Worm (Caenorhabditis elegans): ENCODE results near the gene dnj-10.
A peak's percentile ranks its signal among the peaks of the same experiment; 100 is the strongest.

dnj-10 gene

DNA sequence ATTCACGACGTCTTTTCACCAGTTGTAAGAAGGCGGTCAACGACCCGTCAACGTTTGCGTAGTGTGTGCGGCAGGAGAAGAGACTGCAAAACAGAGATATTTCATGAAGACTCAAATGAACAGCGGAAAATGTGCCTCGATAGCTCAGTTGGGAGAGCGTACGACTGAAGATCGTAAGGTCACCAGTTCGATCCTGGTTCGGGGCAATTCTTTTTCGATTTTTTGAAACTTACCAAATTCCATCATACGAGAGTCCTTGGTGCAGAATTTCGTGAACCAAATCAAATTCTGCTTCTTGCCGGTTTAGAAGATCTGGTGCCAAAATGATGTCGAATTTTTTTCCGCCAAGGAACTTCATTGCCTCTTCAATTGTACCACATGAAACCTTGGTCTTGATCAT, 22.0 kb downstream of the dnj-10 start:
- TF ChIP-seq nhr-102 (tag; optimal IDR thresholded peaks at IDR 0.05) (peak; percentile 1), daf-19 (GFP tag; conservative IDR thresholded peaks at IDR 0.05) (no peak), F10B5.3 (tag; optimal IDR thresholded peaks at IDR 0.05) (no peak), nhr-77 (tag; optimal IDR thresholded peaks at IDR 0.05) (no peak), cey-2 (tag; optimal IDR thresholded peaks at IDR 0.05; ENCODE audit: borderline replicate concordance, insufficient read depth) (no peak), ZK337.2 (GFP tag; IDR thresholded peaks at IDR 0.05) (no peak), lin-15B (tag; optimal IDR thresholded peaks at IDR 0.05) (no peak), lin-29 (GFP tag; IDR thresholded peaks at IDR 0.05) (no peak), mxl-2 (GFP tag; conservative IDR thresholded peaks at IDR 0.05) (0 out of 2 replicates have a peak, but pooled peaks have one; percentile 10), lim-7 (GFP tag; IDR thresholded peaks at IDR 0.05) (peak; percentile 71), F26F4.8 (GFP tag; conservative IDR thresholded peaks at IDR 0.05) (peak; percentile 63; the same call in 1 of the 2 replicates), nhr-42 (GFP tag; IDR thresholded peaks at IDR 0.05) (no peak), zag-1 (tag; optimal IDR thresholded peaks at IDR 0.05) (no peak), nhr-111 (GFP tag; optimal IDR thresholded peaks at IDR 0.05) (no peak), spr-1 (tag; optimal IDR thresholded peaks at IDR 0.05) (no peak), unc-39 (tag; optimal IDR thresholded peaks at IDR 0.05) (no peak), ztf-7 (tag; optimal IDR thresholded peaks at IDR 0.05) (no peak), hmg-1.1 (GFP tag; IDR thresholded peaks at IDR 0.05) (peak; percentile 67), nhr-28 (tag; optimal IDR thresholded peaks at IDR 0.05) (no peak), ceh-62 (tag; optimal IDR thresholded peaks at IDR 0.05) (no peak), lin-13 (GFP tag; optimal IDR thresholded peaks at IDR 0.05) (peak; percentile 47), mxl-3 (GFP tag; optimal IDR thresholded peaks at IDR 0.05) (peak; percentile 51), nhr-48 (tag; optimal IDR thresholded peaks at IDR 0.05) (no peak), Y105C5A.15 (GFP tag; IDR thresholded peaks at IDR 0.05) (no peak), fkh-10 (GFP tag; optimal IDR thresholded peaks at IDR 0.05) (no peak), spr-3 (GFP tag; optimal IDR thresholded peaks at IDR 0.05) (no peak), gei-8 (GFP tag; optimal IDR thresholded peaks at IDR 0.05) (no peak), madf-9 (GFP tag; conservative IDR thresholded peaks at IDR 0.05) (peak; percentile 35; the same call in 1 of the 2 replicates), lsy-2 (tag; optimal IDR thresholded peaks at IDR 0.05) (peak in 1 of 2 experiments; percentile 42), dve-1 (tag; optimal IDR thresholded peaks at IDR 0.05; ENCODE audit: insufficient read depth) (peak; percentile 20), tra-1 (GFP tag; IDR thresholded peaks at IDR 0.05) (no peak), ces-1 (GFP tag; optimal IDR thresholded peaks at IDR 0.05) (no peak), T26A8.4 (GFP tag; IDR thresholded peaks at IDR 0.05) (peak; percentile 75), snpc-1.2 (GFP tag; IDR thresholded peaks at IDR 0.05) (peak; percentile 72), duxl-1 (tag; optimal IDR thresholded peaks at IDR 0.05; ENCODE audit: poor library complexity) (peak; percentile 31), lin-1 (GFP tag; IDR thresholded peaks at IDR 0.05) (peak; percentile 72), aha-1 (tag) (peak; percentile 97), tag-97 (GFP tag; IDR thresholded peaks at IDR 0.05) (no peak), mes-2 (tag; optimal IDR thresholded peaks at IDR 0.05; ENCODE audit: poor library complexity, severe bottlenecking) (peak; percentile 71), Y5F2A.4 (GFP tag; optimal IDR thresholded peaks at IDR 0.05) (peak; percentile 5), daf-12 (tag; optimal IDR thresholded peaks at IDR 0.05) (no peak), R02D3.7 (tag; optimal IDR thresholded peaks at IDR 0.05) (no peak), F44E2.7 (GFP tag; IDR thresholded peaks at IDR 0.05) (no peak), zip-11 (GFP tag; IDR thresholded peaks at IDR 0.05) (no peak), dpl-1 (GFP tag; optimal IDR thresholded peaks at IDR 0.05) (no peak), php-3 (GFP tag; IDR thresholded peaks at IDR 0.05) (0 out of 2 replicates have a peak, but pooled peaks have one; percentile 57), lin-38 (GFP tag; IDR thresholded peaks at IDR 0.05) (peak; percentile 73), madf-5 (GFP tag; IDR thresholded peaks at IDR 0.05) (peak; percentile 11 to 64; a peak in 1 of 4 replicates), snpc-4 (tag; optimal IDR thresholded peaks at IDR 0.05) (no peak), ztf-11 (tag; optimal IDR thresholded peaks at IDR 0.05) (no peak), pqm-1 (tag; optimal IDR thresholded peaks at IDR 0.05) (no peak), F37D6.2 (tag; optimal IDR thresholded peaks at IDR 0.05) (no peak)

Measured in whole organism, L4 larva.